Worm (Caenorhabditis elegans) whole organism, young adult: Measurements from ENCODE around the gene stim-1.

Experiments
- B0035.1 ChIP-seq: sonication (generic microtip); optimal IDR thresholded peaks from 2 replicates; lab custom pipeline; 2016; ENCODE audit warnings: missing genetic modification characterization, mild to moderate bottlenecking, missing compliant biosample characterization, missing genotype, missing genetic modification reagents
- D2030.7 ChIP-seq: fragments of 200-800 bp; sonication (Bioruptor generic); IDR thresholded peaks from 2 replicates; pipeline ENCODE4 v1.3.6; 2022; ENCODE audit warnings: missing genetic modification reagents, missing genetic modification characterization, missing compliant biosample characterization
- F33H1.4 ChIP-seq: fragments of 200-800 bp; sonication (Bioruptor generic); IDR thresholded peaks from 2 replicates; pipeline ENCODE4 v1.3.6; 2022; ENCODE audit warnings: missing genetic modification reagents, missing genetic modification characterization, missing compliant biosample characterization
- F55B11.4 ChIP-seq: sonication (generic microtip); optimal IDR thresholded peaks from 2 replicates; lab custom pipeline; 2016; ENCODE audit warnings: missing compliant biosample characterization, missing genetic modification characterization, borderline replicate concordance; ENCODE audit not compliant: insufficient read depth
- K11D2.4 ChIP-seq: fragments of 200-800 bp; sonication (Bioruptor generic); IDR thresholded peaks from 2 replicates; pipeline ENCODE4 v1.3.6; 2022; ENCODE audit warnings: missing genetic modification reagents, missing genetic modification characterization, missing compliant biosample characterization
- T07F8.4 ChIP-seq: sonication (generic microtip); optimal IDR thresholded peaks from 2 replicates; lab custom pipeline; 2016; ENCODE audit warnings: mild to moderate bottlenecking, missing genetic modification characterization, moderate library complexity, missing compliant biosample characterization
- Y53G8AR.9 ChIP-seq: fragments of 200-800 bp; sonication (Bioruptor generic); conservative IDR thresholded peaks from 2 replicates; pipeline ENCODE4 v1.3.6; 2022; ENCODE audit warnings: missing genetic modification reagents, missing genetic modification characterization, missing compliant biosample characterization
- Y56A3A.18 ChIP-seq: fragments of 200-800 bp; sonication (Bioruptor generic); IDR thresholded peaks from 2 replicates; pipeline ENCODE4 v1.3.6; 2022; ENCODE audit warnings: missing genetic modification reagents, missing genetic modification characterization, missing compliant biosample characterization
- Y67H2A.10 ChIP-seq: fragments of 200-800 bp; sonication (Bioruptor generic); conservative IDR thresholded peaks from 2 replicates; pipeline ENCODE4 v1.3.6; 2022; ENCODE audit warnings: missing genetic modification reagents, missing genetic modification characterization, missing compliant biosample characterization
- ZK185.1 ChIP-seq: sonication (generic microtip); optimal IDR thresholded peaks from 2 replicates; lab custom pipeline; 2016; ENCODE audit warnings: mild to moderate bottlenecking, missing genetic modification characterization, missing compliant biosample characterization; ENCODE audit not compliant: poor library complexity, severe bottlenecking
- aptf-2 ChIP-seq: fragments of 200-800 bp; sonication (Bioruptor generic); conservative IDR thresholded peaks from 2 replicates; pipeline ENCODE4 v1.3.6; 2022; ENCODE audit warnings: missing genetic modification reagents, missing genetic modification characterization, missing compliant biosample characterization
- atf-7 ChIP-seq: sonication (generic microtip); optimal IDR thresholded peaks from 2 replicates; lab custom pipeline; 2017; ENCODE audit warnings: mild to moderate bottlenecking, missing genetic modification characterization, missing compliant biosample characterization
- athp-1 ChIP-seq: sonication (generic microtip); optimal IDR thresholded peaks from 2 replicates; lab custom pipeline; 2017; ENCODE audit warnings: mild to moderate bottlenecking, missing genetic modification characterization, missing compliant biosample characterization
- bed-1 ChIP-seq: fragments of 200-800 bp; sonication (Bioruptor generic); IDR thresholded peaks from 2 replicates; pipeline ENCODE4 v1.3.6; 2022; ENCODE audit warnings: missing genetic modification reagents, missing genetic modification characterization, missing compliant biosample characterization
- ccch-3 ChIP-seq: fragments of 200-800 bp; sonication (Bioruptor generic); optimal IDR thresholded peaks from 2 replicates; lab custom pipeline; 2018; ENCODE audit warnings: mild to moderate bottlenecking, missing genetic modification characterization, missing compliant biosample characterization
- cebp-1 ChIP-seq, 2 experiments: fragments of 200-800 bp in 1 of 2; sonication (Bioruptor generic) in 1 of 2; sonication (generic microtip) in 1 of 2; IDR thresholded peaks in 1 of 2; optimal IDR thresholded peaks in 1 of 2; 2 replicates each; pipeline versions ENCODE4 v1.3.6 to Lab custom; 2017 to 2022; ENCODE audit warnings: missing compliant biosample characterization in 2 of 2, missing genetic modification characterization in 2 of 2, mild to moderate bottlenecking in 1 of 2, missing genetic modification reagents in 1 of 2, moderate library complexity in 1 of 2
- cebp-2 ChIP-seq: fragments of 200-800 bp; sonication (Bioruptor generic); IDR thresholded peaks from 2 replicates; pipeline ENCODE4 v1.3.6; 2022; ENCODE audit warnings: missing genetic modification characterization, missing compliant biosample characterization
- ceh-100 ChIP-seq: fragments of 200-800 bp; sonication (Bioruptor generic); IDR thresholded peaks from 2 replicates; pipeline ENCODE4 v1.3.6; 2022; ENCODE audit warnings: missing genetic modification reagents, missing genetic modification characterization, missing compliant biosample characterization
- ceh-40 ChIP-seq: fragments of 200-800 bp; sonication (Bioruptor generic); IDR thresholded peaks from 2 replicates; pipeline ENCODE4 v1.3.6; 2022; ENCODE audit warnings: missing genetic modification characterization, missing compliant biosample characterization
- ceh-79 ChIP-seq: sonication (generic microtip); optimal IDR thresholded peaks from 2 replicates; lab custom pipeline; 2017; ENCODE audit warnings: mild to moderate bottlenecking, missing genetic modification characterization, missing compliant biosample characterization
- ceh-91 ChIP-seq: fragments of 200-800 bp; sonication (Bioruptor generic); IDR thresholded peaks from 2 replicates; pipeline ENCODE4 v1.3.6; 2022; ENCODE audit warnings: missing genetic modification reagents, missing genetic modification characterization, missing compliant biosample characterization
- chd-7 ChIP-seq: sonication (generic microtip); optimal IDR thresholded peaks from 2 replicates; lab custom pipeline; 2016; ENCODE audit warnings: mild to moderate bottlenecking, missing genetic modification characterization, moderate library complexity, missing compliant biosample characterization
- dpff-1 ChIP-seq: sonication (generic microtip); optimal IDR thresholded peaks from 2 replicates; lab custom pipeline; 2017; ENCODE audit warnings: mild to moderate bottlenecking, missing genetic modification characterization, missing compliant biosample characterization
- efl-1 ChIP-seq: fragments of 150-350 bp; optimal IDR thresholded peaks from 2 replicates; lab custom pipeline; 2014; ENCODE audit warnings: missing biosample characterization, missing genetic modification reagents, missing genetic modification characterization
- ekl-4 ChIP-seq: fragments of 200-800 bp; sonication (Bioruptor generic); IDR thresholded peaks from 2 replicates; pipeline ENCODE4 v1.3.6; 2022; ENCODE audit warnings: missing genetic modification reagents, missing genetic modification characterization, missing compliant biosample characterization
- gei-17 ChIP-seq: fragments of 200-800 bp; sonication (Bioruptor generic); optimal IDR thresholded peaks from 2 replicates; lab custom pipeline; 2018; ENCODE audit warnings: mild to moderate bottlenecking, missing genetic modification characterization, missing compliant biosample characterization
- hlh-12 ChIP-seq: sonication (generic microtip); optimal IDR thresholded peaks from 2 replicates; lab custom pipeline; 2016; ENCODE audit warnings: missing genetic modification characterization, missing compliant biosample characterization
- hlh-26 ChIP-seq: fragments of 200-800 bp; sonication (Bioruptor generic); conservative IDR thresholded peaks from 2 replicates; pipeline ENCODE4 v1.3.6; 2022; ENCODE audit warnings: missing genetic modification reagents, missing genetic modification characterization, missing compliant biosample characterization
- lag-1 ChIP-seq: fragments of 200-800 bp; sonication (Bioruptor generic); IDR thresholded peaks from 2 replicates; pipeline ENCODE4 v1.3.6; 2022; ENCODE audit warnings: missing genetic modification reagents, missing genetic modification characterization, missing compliant biosample characterization
- let-607 ChIP-seq, 2 experiments: fragments of 200-800 bp in 1 of 2; sonication (Bioruptor generic) in 1 of 2; sonication (generic microtip) in 1 of 2; optimal IDR thresholded peaks; 2 replicates each; lab custom pipeline; 2016 to 2018; ENCODE audit warnings: mild to moderate bottlenecking in 2 of 2, missing compliant biosample characterization in 2 of 2, missing genetic modification characterization in 2 of 2, moderate library complexity in 2 of 2, missing genotype in 1 of 2
- lin-40 ChIP-seq: sonication (generic microtip); optimal IDR thresholded peaks from 2 replicates; lab custom pipeline; 2016; ENCODE audit warnings: missing genetic modification characterization, mild to moderate bottlenecking, missing compliant biosample characterization, missing genotype, missing genetic modification reagents
- madf-8 ChIP-seq: fragments of 200-800 bp; sonication (Bioruptor generic); conservative IDR thresholded peaks from 2 replicates; pipeline ENCODE4 v1.3.6; 2022; ENCODE audit warnings: missing genetic modification reagents, missing genetic modification characterization, missing compliant biosample characterization
- nfya-1 ChIP-seq: sonication (generic microtip); optimal IDR thresholded peaks from 2 replicates; lab custom pipeline; 2017; ENCODE audit warnings: antibody characterized with exemption, missing compliant biosample characterization, missing genetic modification characterization, borderline replicate concordance; ENCODE audit not compliant: insufficient read depth
- nhr-27 ChIP-seq: fragments of 200-800 bp; sonication (Bioruptor generic); optimal IDR thresholded peaks from 2 replicates; lab custom pipeline; 2018; ENCODE audit warnings: mild to moderate bottlenecking, missing genetic modification characterization, moderate library complexity, missing compliant biosample characterization
- nhr-80 ChIP-seq: sonication (generic microtip); optimal IDR thresholded peaks from 2 replicates; lab custom pipeline; 2016; ENCODE audit warnings: missing genetic modification characterization, missing compliant biosample characterization
- nhr-90 ChIP-seq: sonication (generic microtip); optimal IDR thresholded peaks from 2 replicates; lab custom pipeline; 2016; ENCODE audit warnings: missing genotype, mild to moderate bottlenecking, missing genetic modification characterization, missing compliant biosample characterization
- pbrm-1 ChIP-seq: fragments of 200-800 bp; sonication (Bioruptor generic); IDR thresholded peaks from 2 replicates; pipeline ENCODE4 v1.3.6; 2022; ENCODE audit warnings: missing genetic modification reagents, missing genetic modification characterization, missing compliant biosample characterization
- sptf-2 ChIP-seq: fragments of 200-800 bp; sonication (Bioruptor generic); optimal IDR thresholded peaks from 2 replicates; lab custom pipeline; 2018; ENCODE audit warnings: mild to moderate bottlenecking, missing genetic modification characterization, missing compliant biosample characterization
- unc-130 ChIP-seq: sonication (generic microtip); optimal IDR thresholded peaks from 2 replicates; lab custom pipeline; 2016; ENCODE audit warnings: missing genetic modification reagents, missing genetic modification characterization, missing compliant biosample characterization
- xnd-1 ChIP-seq: sonication (generic microtip); optimal IDR thresholded peaks from 2 replicates; lab custom pipeline; 2016; ENCODE audit warnings: missing genotype, missing genetic modification reagents, missing genetic modification characterization, missing compliant biosample characterization
- ztf-28 ChIP-seq: fragments of 200-800 bp; sonication (Bioruptor generic); IDR thresholded peaks from 2 replicates; pipeline ENCODE4 v1.3.6; 2022; ENCODE audit warnings: missing genetic modification reagents, missing genetic modification characterization, missing compliant biosample characterization

The stim-1 gene

ce11 chrIII:418649-419048 is at the start of gene stim-1:
Gene stim-1, minus strand, starts transcription at chrIII:418749.
- no peak for TF ChIP-seq ceh-40 (GFP tag; lab: Robert Waterston, UW)
- TF ChIP-seq F33H1.4: no peak
- no peak for TF ChIP-seq nhr-90
- TF ChIP-seq F55B11.4 (tag; lab: Kevin White, UChicago): no peak
- no peak for TF ChIP-seq B0035.1 (tag; lab: Kevin White, UChicago)
- TF ChIP-seq Y56A3A.18 (GFP tag; lab: Robert Waterston, UW): no peak
- no peak for TF ChIP-seq ceh-91 (GFP tag; lab: Robert Waterston, UW)
- no peak for TF ChIP-seq nfya-1 (tag; lab: Kevin White, UChicago)
- no peak for TF ChIP-seq ceh-79 (tag; lab: Kevin White, UChicago)
- TF ChIP-seq cebp-1 (GFP tag; IDR thresholded peaks at IDR 0.05; lab: Robert Waterston, UW): no peak
- no peak for TF ChIP-seq cebp-1 (tag; optimal IDR thresholded peaks at IDR 0.05; lab: Kevin White, UChicago)
- TF ChIP-seq aptf-2 (GFP tag; lab: Robert Waterston, UW): no peak
- TF ChIP-seq hlh-12: no peak
- no peak for TF ChIP-seq cebp-2
- no peak for TF ChIP-seq ZK185.1 (tag; lab: Kevin White, UChicago)
- no peak for TF ChIP-seq ztf-28 (GFP tag; lab: Robert Waterston, UW)
- no peak for TF ChIP-seq bed-1 (GFP tag; lab: Robert Waterston, UW)
- TF ChIP-seq gei-17 (GFP tag; lab: Kevin White, UChicago): no peak
- no peak for TF ChIP-seq lag-1 (GFP tag; lab: Robert Waterston, UW)
- TF ChIP-seq athp-1: no peak
- TF ChIP-seq, all 124 proteins: peak for 0

DNA sequence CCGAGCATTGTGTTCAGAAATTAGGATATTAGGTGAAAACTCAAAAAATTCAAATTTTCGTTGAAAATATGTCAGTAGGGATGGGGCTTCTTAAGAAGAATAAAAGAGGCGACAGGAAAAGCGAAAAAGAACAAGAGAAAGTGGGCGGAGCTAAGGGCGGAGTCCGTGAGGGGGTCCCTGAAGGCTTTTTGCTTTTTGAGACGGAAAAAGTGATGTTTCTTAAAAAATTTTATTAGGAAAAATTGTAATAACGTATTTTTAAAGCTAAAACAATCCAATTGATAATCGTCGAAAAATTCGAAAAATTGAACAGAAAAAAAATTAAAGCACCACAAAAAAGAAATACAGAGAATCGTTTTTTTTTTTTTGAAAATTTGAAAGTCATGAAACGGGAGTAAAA is 45.2 kb upstream of the stim-1 start, which contains the start of gene Y55B1BR.6:
TSS of gene Y55B1BR.6 (minus strand) at position 101 of the 400 bp plus-strand sequence.
- no peak for TF ChIP-seq Y67H2A.10 (GFP tag; lab: Robert Waterston, UW)
- no peak for TF ChIP-seq unc-130 (GFP tag; lab: Kevin White, UChicago)
- TF ChIP-seq ccch-3 (GFP tag; lab: Kevin White, UChicago): no peak
- no peak for TF ChIP-seq dpff-1 (tag; lab: Kevin White, UChicago)
- no peak for TF ChIP-seq K11D2.4
- no peak for TF ChIP-seq pbrm-1 (GFP tag; lab: Robert Waterston, UW)
- TF ChIP-seq nhr-80 (tag; lab: Kevin White, UChicago): no peak
- TF ChIP-seq D2030.7: no peak
- TF ChIP-seq madf-8 (GFP tag; lab: Robert Waterston, UW): no peak
- TF ChIP-seq Y56A3A.18 (GFP tag; lab: Robert Waterston, UW): no peak
- no peak for TF ChIP-seq xnd-1 (tag; lab: Kevin White, UChicago)
- no peak for TF ChIP-seq lin-40 (tag; lab: Kevin White, UChicago)
- no peak for TF ChIP-seq efl-1
- TF ChIP-seq sptf-2 (GFP tag; lab: Kevin White, UChicago): no peak
- TF ChIP-seq let-607 (tag; optimal IDR thresholded peaks at IDR 0.05; lab: Kevin White, UChicago): no peak
- no peak for TF ChIP-seq hlh-12
- no peak for TF ChIP-seq hlh-26 (GFP tag; lab: Robert Waterston, UW)
- no peak for TF ChIP-seq T07F8.4
- no peak for TF ChIP-seq ceh-100 (GFP tag; lab: Robert Waterston, UW)
- TF ChIP-seq, all 124 proteins: peak for 0

ce11 chrIII:455793-456192 is 37.2 kb upstream of the stim-1 start:
- TF ChIP-seq nhr-27 (tag; lab: Kevin White, UChicago) (no peak), atf-7 (tag; lab: Kevin White, UChicago) (no peak), ekl-4 (GFP tag; lab: Robert Waterston, UW) (no peak), Y53G8AR.9 (GFP tag; lab: Robert Waterston, UW) (no peak), chd-7 (tag; lab: Kevin White, UChicago) (no peak)
